Fruit fly (Drosophila melanogaster) whole organism, adult: Measurements from ENCODE around the gene CG4301.

Experiments used
- CG12768 ChIP-seq: fragments of 200-800 bp; sonication (Bioruptor generic); optimal IDR thresholded peaks from 2 replicates; lab custom pipeline; 2017; ENCODE audit warnings: missing biosample characterization, missing genetic modification characterization, mild to moderate bottlenecking, moderate library complexity, missing genetic modification reagents
- CG33017 ChIP-seq: fragments of 200-800 bp; sonication (Bioruptor generic); optimal IDR thresholded peaks from 2 replicates; lab custom pipeline; 2018; ENCODE audit warnings: missing biosample characterization, mild to moderate bottlenecking, missing genetic modification characterization, moderate library complexity
- CG5204 ChIP-seq: fragments of 200-800 bp; sonication (Bioruptor generic); optimal IDR thresholded peaks from 2 replicates; lab custom pipeline; 2016; ENCODE audit warnings: missing biosample characterization, missing genetic modification characterization
- CG7045 ChIP-seq: fragments of 200-800 bp; sonication (Bioruptor generic); optimal IDR thresholded peaks from 2 replicates; lab custom pipeline; 2017; ENCODE audit warnings: missing biosample characterization, mild to moderate bottlenecking, missing genetic modification characterization
- CG7101 ChIP-seq: fragments of 200-800 bp; sonication (Bioruptor generic); optimal IDR thresholded peaks from 2 replicates; lab custom pipeline; 2018; ENCODE audit warnings: missing biosample characterization, mild to moderate bottlenecking, missing genetic modification characterization, moderate library complexity
- Hr96 ChIP-seq: fragments of 200-800 bp; sonication (Bioruptor generic); optimal IDR thresholded peaks from 2 replicates; lab custom pipeline; 2016; ENCODE audit warnings: missing biosample characterization, missing genetic modification characterization
- bab1 ChIP-seq: fragments of 200-800 bp; sonication (Bioruptor generic); optimal IDR thresholded peaks from 3 replicates; lab custom pipeline; 2019; ENCODE audit warnings: missing biosample characterization, mild to moderate bottlenecking, missing genetic modification characterization, moderate library complexity
- cic ChIP-seq: fragments of 200-800 bp; sonication (Bioruptor generic); optimal IDR thresholded peaks from 2 replicates; lab custom pipeline; 2017; ENCODE audit warnings: missing biosample characterization, mild to moderate bottlenecking, missing genetic modification characterization, moderate library complexity
- cnc ChIP-seq, 2 experiments: fragments of >200 bp; optimal IDR thresholded peaks; 2 replicates each; lab custom pipeline; 2017
- kay ChIP-seq: fragments of 200-800 bp; sonication (Bioruptor generic); peaks from one replicate; lab custom pipeline; 2016; ENCODE audit warnings: missing biosample characterization, missing genetic modification characterization, borderline replicate concordance
- pad ChIP-seq: fragments of 200-800 bp; sonication (Bioruptor generic); optimal IDR thresholded peaks from 3 replicates; lab custom pipeline; 2017; ENCODE audit warnings: missing biosample characterization, missing genetic modification characterization, mild to moderate bottlenecking, moderate library complexity, missing genetic modification reagents

DNA sequence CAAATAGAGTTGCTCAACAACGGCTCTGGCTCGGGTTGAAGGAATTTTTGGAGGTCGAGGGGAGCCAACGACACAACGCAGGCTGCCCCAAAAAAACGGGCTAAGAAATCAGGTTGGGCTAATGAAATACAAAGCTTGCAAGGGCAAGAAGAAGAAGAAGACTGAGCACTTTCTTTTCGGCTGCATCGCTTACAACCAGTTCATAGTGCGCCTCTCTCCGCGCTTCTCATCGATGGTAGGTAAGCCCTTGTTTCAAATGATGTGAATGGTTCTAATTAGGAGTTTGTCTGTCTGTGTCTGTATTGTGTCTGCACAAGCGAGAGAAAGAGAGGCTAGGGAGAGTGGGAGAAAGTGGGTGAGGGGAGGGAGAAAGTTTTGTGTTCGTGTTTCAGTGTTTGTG is 51.3 kb downstream of the CG4301 start:
- TF ChIP-seq pad (GFP tag; lab: Kevin White, UChicago) (no peak), CG12768 (no peak), CG5204 (GFP tag; lab: Kevin White, UChicago) (no peak), kay (no peak), CG7101 (tag; lab: Kevin White, UChicago) (no peak), bab1 (GFP tag; lab: Kevin White, UChicago) (no peak), CG33017 (tag; lab: Kevin White, UChicago) (no peak), CG7045 (GFP tag; lab: Kevin White, UChicago) (no peak), Hr96 (GFP tag; lab: Kevin White, UChicago) (no peak), cnc (optimal IDR thresholded peaks at IDR 0.05; lab: Kevin White, UChicago) (no peak), cic (GFP tag; lab: Kevin White, UChicago) (no peak)
